Worm (Caenorhabditis elegans) whole organism, late embryonic: ENCODE data around the gene rars-1.
A peak's percentile ranks its signal among the peaks of the same experiment; 100 is the strongest.

Experiments
- C08G9.2 ChIP-seq: sonication (generic microtip); optimal IDR thresholded peaks from 2 replicates; lab custom pipeline; 2016; ENCODE audit warnings: mild to moderate bottlenecking, missing genetic modification characterization, moderate library complexity, missing compliant biosample characterization
- C38D4.7 ChIP-seq: fragments of 200-800 bp; sonication (Bioruptor generic); optimal IDR thresholded peaks from 2 replicates; lab custom pipeline; 2018; ENCODE audit warnings: mild to moderate bottlenecking, missing genetic modification characterization, moderate library complexity, missing compliant biosample characterization
- K02D7.2 ChIP-seq: sonication (generic microtip); optimal IDR thresholded peaks from 2 replicates; lab custom pipeline; 2017; ENCODE audit warnings: mild to moderate bottlenecking, missing genetic modification characterization, missing compliant biosample characterization
- K09A11.1 ChIP-seq: sonication (generic microtip); optimal IDR thresholded peaks from 2 replicates; lab custom pipeline; 2017; ENCODE audit warnings: antibody characterized with exemption, mild to moderate bottlenecking, missing genetic modification characterization, missing compliant biosample characterization; ENCODE audit not compliant: insufficient read depth
- Y22D7AL.16 ChIP-seq: sonication (generic microtip); optimal IDR thresholded peaks from 2 replicates; lab custom pipeline; 2016; ENCODE audit warnings: missing genetic modification characterization, missing compliant biosample characterization
- ahr-1 ChIP-seq: sonication (generic microtip); optimal IDR thresholded peaks from 2 replicates; lab custom pipeline; 2016; ENCODE audit warnings: missing genetic modification characterization, missing compliant biosample characterization
- ceh-14 ChIP-seq: sonication (generic microtip); optimal IDR thresholded peaks from 2 replicates; lab custom pipeline; 2016; ENCODE audit warnings: missing genotype, missing genetic modification characterization, missing compliant biosample characterization
- ceh-18 ChIP-seq: sonication (generic microtip); optimal IDR thresholded peaks from 2 replicates; lab custom pipeline; 2016; ENCODE audit warnings: missing genetic modification characterization, missing compliant biosample characterization
- ceh-19 ChIP-seq: fragments of 200-800 bp; sonication (Bioruptor generic); optimal IDR thresholded peaks from 2 replicates; lab custom pipeline; 2018; ENCODE audit warnings: mild to moderate bottlenecking, missing genetic modification characterization, missing compliant biosample characterization
- ceh-22 ChIP-seq: sonication (generic microtip); optimal IDR thresholded peaks from 2 replicates; lab custom pipeline; 2017; ENCODE audit warnings: missing biosample characterization, missing genetic modification characterization
- ceh-30 ChIP-seq: fragments of 150-350 bp; optimal IDR thresholded peaks from 2 replicates; lab custom pipeline; 2014; ENCODE audit warnings: missing biosample characterization, missing genetic modification characterization
- ceh-31 ChIP-seq: sonication (generic microtip); optimal IDR thresholded peaks from 2 replicates; lab custom pipeline; 2016; ENCODE audit warnings: missing genetic modification characterization, missing compliant biosample characterization
- ceh-45 ChIP-seq: fragments of 200-800 bp; sonication (Bioruptor generic); IDR thresholded peaks from 2 replicates; pipeline ENCODE4 v1.3.6; 2022; ENCODE audit warnings: missing genetic modification reagents, missing genetic modification characterization, missing compliant biosample characterization
- ceh-48 ChIP-seq: sonication (generic microtip); optimal IDR thresholded peaks from 2 replicates; lab custom pipeline; 2016; ENCODE audit warnings: missing genetic modification characterization, inconsistent platforms, missing compliant biosample characterization
- ceh-9 ChIP-seq: sonication (generic microtip); optimal IDR thresholded peaks from 2 replicates; lab custom pipeline; 2016; ENCODE audit warnings: mild to moderate bottlenecking, missing genetic modification characterization, inconsistent platforms, missing compliant biosample characterization
- che-1 ChIP-seq: sonication (generic microtip); optimal IDR thresholded peaks from 2 replicates; lab custom pipeline; 2016; ENCODE audit warnings: mild to moderate bottlenecking, missing genetic modification characterization, missing compliant biosample characterization
- dmd-4 ChIP-seq: sonication (generic microtip); optimal IDR thresholded peaks from 2 replicates; lab custom pipeline; 2016; ENCODE audit warnings: borderline replicate concordance, missing genetic modification characterization, missing compliant biosample characterization
- dve-1 ChIP-seq: sonication (generic microtip); optimal IDR thresholded peaks from 2 replicates; lab custom pipeline; 2017; ENCODE audit warnings: antibody characterized with exemption, mild to moderate bottlenecking, missing genetic modification characterization, missing compliant biosample characterization
- elt-2 ChIP-seq: sonication (generic microtip); optimal IDR thresholded peaks from 2 replicates; lab custom pipeline; 2016; ENCODE audit warnings: missing genetic modification reagents, missing genetic modification characterization, missing compliant biosample characterization
- ets-4 ChIP-seq: sonication (generic microtip); optimal IDR thresholded peaks from 2 replicates; lab custom pipeline; 2016; ENCODE audit warnings: missing genetic modification characterization, missing compliant biosample characterization
- eyg-1 ChIP-seq: sonication (generic microtip); optimal IDR thresholded peaks from 2 replicates; lab custom pipeline; 2016; ENCODE audit warnings: missing genotype, missing genetic modification characterization, missing compliant biosample characterization
- fax-1 ChIP-seq: sonication (generic microtip); optimal IDR thresholded peaks from 2 replicates; lab custom pipeline; 2016; ENCODE audit warnings: missing genotype, missing genetic modification characterization, missing compliant biosample characterization
- fkh-6 ChIP-seq: sonication (generic microtip); optimal IDR thresholded peaks from 2 replicates; lab custom pipeline; 2016; ENCODE audit warnings: missing genetic modification characterization, missing compliant biosample characterization
- hlh-6 ChIP-seq: sonication (generic microtip); optimal IDR thresholded peaks from 2 replicates; lab custom pipeline; 2016; ENCODE audit warnings: missing genotype, missing genetic modification characterization, missing compliant biosample characterization
- mec-3 ChIP-seq: sonication (generic microtip); optimal IDR thresholded peaks from 2 replicates; lab custom pipeline; 2016; ENCODE audit warnings: borderline replicate concordance, missing genetic modification characterization, missing compliant biosample characterization
- nfya-1 ChIP-seq: sonication (generic microtip); optimal IDR thresholded peaks from 2 replicates; lab custom pipeline; 2017; ENCODE audit warnings: missing genetic modification characterization, mild to moderate bottlenecking, missing compliant biosample characterization, antibody characterized with exemption, moderate library complexity
- npax-4 ChIP-seq: sonication (generic microtip); optimal IDR thresholded peaks from 2 replicates; lab custom pipeline; 2016; ENCODE audit warnings: missing genetic modification characterization, missing compliant biosample characterization
- pat-9 ChIP-seq: fragments of 200-800 bp; sonication (Bioruptor generic); optimal IDR thresholded peaks from 2 replicates; lab custom pipeline; 2018; ENCODE audit warnings: mild to moderate bottlenecking, missing genetic modification characterization, moderate library complexity, missing compliant biosample characterization
- pha-2 ChIP-seq: sonication (generic microtip); optimal IDR thresholded peaks from 2 replicates; lab custom pipeline; 2017; ENCODE audit warnings: mild to moderate bottlenecking, missing genetic modification characterization, missing compliant biosample characterization
- pha-4 ChIP-seq: fragments of 150-350 bp; optimal IDR thresholded peaks from 2 replicates; lab custom pipeline; 2018; ENCODE audit warnings: missing biosample characterization, missing genetic modification reagents, missing genetic modification characterization
- pros-1 ChIP-seq: fragments of 150-350 bp; optimal IDR thresholded peaks from 2 replicates; lab custom pipeline; 2014; ENCODE audit warnings: missing biosample characterization, missing genetic modification reagents, missing genetic modification characterization
- ref-2 ChIP-seq: sonication (generic microtip); optimal IDR thresholded peaks from 2 replicates; lab custom pipeline; 2016; ENCODE audit warnings: missing genetic modification characterization, missing compliant biosample characterization
- sox-2 ChIP-seq: fragments of 200-800 bp; sonication (Bioruptor generic); IDR thresholded peaks from 2 replicates; pipeline ENCODE4 v1.3.6; 2022; ENCODE audit warnings: missing genetic modification reagents, missing genetic modification characterization, missing compliant biosample characterization
- sox-4 ChIP-seq: sonication (generic microtip); optimal IDR thresholded peaks from 2 replicates; lab custom pipeline; 2017; ENCODE audit warnings: mild to moderate bottlenecking, missing genetic modification characterization, inconsistent platforms, missing compliant biosample characterization
- syd-9 ChIP-seq: sonication (generic microtip); optimal IDR thresholded peaks from 2 replicates; lab custom pipeline; 2016; ENCODE audit warnings: mild to moderate bottlenecking, missing genetic modification characterization, moderate library complexity, missing compliant biosample characterization
- tbx-7 ChIP-seq: sonication (generic microtip); optimal IDR thresholded peaks from 2 replicates; lab custom pipeline; 2016; ENCODE audit warnings: missing genotype, missing genetic modification characterization, missing compliant biosample characterization
- zip-5 ChIP-seq: sonication (generic microtip); optimal IDR thresholded peaks from 2 replicates; lab custom pipeline; 2016; ENCODE audit warnings: missing genetic modification characterization, missing compliant biosample characterization
- ztf-16 ChIP-seq: sonication (generic microtip); optimal IDR thresholded peaks from 2 replicates; lab custom pipeline; 2017; ENCODE audit warnings: missing genetic modification characterization, missing compliant biosample characterization

rars-1 gene

ce11 chrIII:4947352-4947751 is 30.4 kb upstream of the rars-1 start (continued):
- TF ChIP-seq sox-4 (tag; lab: Kevin White, UChicago) (peak; percentile 6), Y22D7AL.16 (tag; lab: Kevin White, UChicago) (no peak), ceh-18 (tag; lab: Kevin White, UChicago) (peak; percentile 24), sox-2 (GFP tag; lab: Robert Waterston, UW) (no peak), che-1 (tag; lab: Kevin White, UChicago) (no peak), pha-4 (no peak), C08G9.2 (tag; lab: Kevin White, UChicago) (peak; percentile 60), dmd-4 (tag; lab: Kevin White, UChicago) (peak; percentile 71), eyg-1 (peak; percentile 30), C38D4.7 (GFP tag; lab: Kevin White, UChicago) (peak; percentile 18), ceh-31 (tag; lab: Kevin White, UChicago) (peak; percentile 84), syd-9 (peak; percentile 42), fax-1 (peak; percentile 52), hlh-6 (tag; lab: Kevin White, UChicago) (peak; percentile 75)

- TF ChIP-seq dve-1 (tag; lab: Kevin White, UChicago) (no peak), ceh-14 (no peak)
- TF ChIP-seq, all 69 proteins: peak for 0
These were observed 27.2 kb upstream of the rars-1 start, which contains the start of gene ntl-9 for ce11 chrIII:4944213-4944612. Gene ntl-9 (plus strand): TSS chrIII:4944513.

ce11 chrIII:4939267-4939666 is 22.3 kb upstream of the rars-1 start, which contains the start of gene rpb-2:
Gene rpb-2 (plus strand): TSS chrIII:4939567.
- TF ChIP-seq ceh-19 (GFP tag; lab: Kevin White, UChicago) (no peak), fax-1 (no peak), dve-1 (tag; lab: Kevin White, UChicago) (no peak), fkh-6 (no peak), K02D7.2 (no peak), ref-2 (no peak), K09A11.1 (no peak), ceh-9 (no peak), pros-1 (no peak), pha-2 (no peak), pha-4 (no peak), pat-9 (tag; lab: Kevin White, UChicago) (no peak), ahr-1 (tag; lab: Kevin White, UChicago) (no peak)

- TF ChIP-seq zip-5 (tag; lab: Kevin White, UChicago) (no peak), ceh-45 (GFP tag; lab: Robert Waterston, UW) (no peak), ceh-30 (tag; lab: Kevin White, UChicago) (no peak), ceh-18 (tag; lab: Kevin White, UChicago) (no peak), ztf-16 (tag; lab: Kevin White, UChicago) (no peak), elt-2 (tag; lab: Kevin White, UChicago) (no peak), syd-9 (no peak), tbx-7 (tag; lab: Kevin White, UChicago) (no peak)
These were observed 20.0 kb upstream of the rars-1 start, which contains the start of gene fsn-1 for ce11 chrIII:4937022-4937421. Gene fsn-1 (plus strand): TSS chrIII:4937322.

- TF ChIP-seq ref-2 (no peak), mec-3 (tag; lab: Kevin White, UChicago) (no peak), ets-4 (tag; lab: Kevin White, UChicago) (no peak), ceh-14 (no peak), npax-4 (tag; lab: Kevin White, UChicago) (no peak), dmd-4 (tag; lab: Kevin White, UChicago) (no peak), ceh-22 (tag; lab: Kevin White, UChicago) (no peak), elt-2 (tag; lab: Kevin White, UChicago) (no peak), ceh-48 (tag; lab: Kevin White, UChicago) (no peak), nfya-1 (tag; lab: Kevin White, UChicago) (no peak), ceh-30 (tag; lab: Kevin White, UChicago) (no peak)
These were observed 18.1 kb upstream of the rars-1 start, which contains the start of gene mrps-18C for ce11 chrIII:4934896-4935628. Gene mrps-18C (plus strand): TSS chrIII:4935578.
